Worm (Caenorhabditis elegans): Measurements from ENCODE around the gene Y39A1A.24.

Gene Y39A1A.24

ce11 chrIII:10612333-10612732, at the start of gene Y39A1A.24:
Gene Y39A1A.24, plus strand, starts transcription at chrIII:10612633.
- TF ChIP-seq ceh-2 (tag; optimal IDR thresholded peaks at IDR 0.05) (no peak), unc-86 (tag; optimal IDR thresholded peaks at IDR 0.05) (no peak), ceh-24 (tag; optimal IDR thresholded peaks at IDR 0.05) (no peak), mec-3 (tag; optimal IDR thresholded peaks at IDR 0.05; ENCODE audit: borderline replicate concordance) (no peak)

- TF ChIP-seq elt-2 (tag; optimal IDR thresholded peaks at IDR 0.05): peak; percentile 19
- TF ChIP-seq nfya-1 (tag; optimal IDR thresholded peaks at IDR 0.05): no peak
These were observed 46.5 kb upstream of the Y39A1A.24 start, which contains the start of gene acdh-11 for ce11 chrIII:10565926-10566325. Gene acdh-11, plus strand, starts transcription at chrIII:10566258.

ce11 chrIII:10569246-10569645, 43.2 kb upstream of the Y39A1A.24 start:
- TF ChIP-seq ceh-34 (tag; optimal IDR thresholded peaks at IDR 0.05) (no peak), ceh-19 (GFP tag; optimal IDR thresholded peaks at IDR 0.05) (no peak), nhr-232 (tag; optimal IDR thresholded peaks at IDR 0.05) (no peak), nfya-1 (tag; optimal IDR thresholded peaks at IDR 0.05) (peak; percentile 75), dve-1 (tag; optimal IDR thresholded peaks at IDR 0.05) (no peak), ceh-30 (tag; optimal IDR thresholded peaks at IDR 0.05) (no peak)

ce11 chrIII:10575320-10575719, 37.1 kb upstream of the Y39A1A.24 start, which contains the start of gene Y45F3A.4:
Gene Y45F3A.4, minus strand, starts transcription at chrIII:10575420.
- TF ChIP-seq ttx-3 (tag; optimal IDR thresholded peaks at IDR 0.05): no peak
- no peak for TF ChIP-seq ceh-30 (tag; optimal IDR thresholded peaks at IDR 0.05)
- TF ChIP-seq ceh-48 (tag; optimal IDR thresholded peaks at IDR 0.05): no peak
- TF ChIP-seq gmeb-2 (tag; optimal IDR thresholded peaks at IDR 0.05): no peak
- TF ChIP-seq pros-1 (tag; optimal IDR thresholded peaks at IDR 0.05): no peak
- no peak for TF ChIP-seq ceh-14 (tag; optimal IDR thresholded peaks at IDR 0.05)
- TF ChIP-seq pax-1 (tag; optimal IDR thresholded peaks at IDR 0.05): no peak
- no peak for TF ChIP-seq pqm-1 (tag; optimal IDR thresholded peaks at IDR 0.05)
- no peak for TF ChIP-seq tbx-7 (tag; optimal IDR thresholded peaks at IDR 0.05)
- TF ChIP-seq ceh-34 (tag; optimal IDR thresholded peaks at IDR 0.05): no peak
- no peak for TF ChIP-seq ceh-6 (GFP tag; optimal IDR thresholded peaks at IDR 0.05)

ce11 chrIII:10577782-10578181, 34.7 kb upstream of the Y39A1A.24 start:
- TF ChIP-seq lin-11 (tag; optimal IDR thresholded peaks at IDR 0.05): no peak
- no peak for TF ChIP-seq ceh-14 (tag; optimal IDR thresholded peaks at IDR 0.05)
- no peak for TF ChIP-seq elt-4 (tag; optimal IDR thresholded peaks at IDR 0.05)
- peak; percentile 13 for TF ChIP-seq unc-42 (tag; optimal IDR thresholded peaks at IDR 0.05)
- TF ChIP-seq dve-1 (tag; optimal IDR thresholded peaks at IDR 0.05): no peak
- TF ChIP-seq Y22D7AL.16 (tag; optimal IDR thresholded peaks at IDR 0.05): no peak
- no peak for TF ChIP-seq unc-3 (GFP tag; conservative IDR thresholded peaks at IDR 0.05)
- TF ChIP-seq unc-3 (tag; optimal IDR thresholded peaks at IDR 0.05): no peak
- TF ChIP-seq ceh-30 (tag; optimal IDR thresholded peaks at IDR 0.05): no peak
- no peak for TF ChIP-seq ceh-48 (tag; optimal IDR thresholded peaks at IDR 0.05)

ce11 chrIII:10578873-10579272, 33.6 kb upstream of the Y39A1A.24 start:
- TF ChIP-seq ets-4 (tag; optimal IDR thresholded peaks at IDR 0.05): no peak
- TF ChIP-seq zip-5 (tag; optimal IDR thresholded peaks at IDR 0.05): no peak
- TF ChIP-seq odd-2 (tag; optimal IDR thresholded peaks at IDR 0.05): no peak
- TF ChIP-seq che-1 (tag; optimal IDR thresholded peaks at IDR 0.05): no peak
- TF ChIP-seq ceh-34 (tag; optimal IDR thresholded peaks at IDR 0.05): no peak
- TF ChIP-seq unc-42 (tag; optimal IDR thresholded peaks at IDR 0.05): peak; percentile 20

- no peak for TF ChIP-seq pag-3 (tag; optimal IDR thresholded peaks at IDR 0.05; ENCODE audit: borderline replicate concordance)
- TF ChIP-seq unc-42 (tag; optimal IDR thresholded peaks at IDR 0.05): peak; percentile 13
- TF ChIP-seq fax-1 (tag; optimal IDR thresholded peaks at IDR 0.05): no peak
- no peak for TF ChIP-seq pros-1 (tag; optimal IDR thresholded peaks at IDR 0.05)
- TF ChIP-seq fkh-10 (GFP tag; optimal IDR thresholded peaks at IDR 0.05): no peak
- TF ChIP-seq hlh-15 (tag; optimal IDR thresholded peaks at IDR 0.05): no peak
These were observed 32.2 kb upstream of the Y39A1A.24 start for ce11 chrIII:10580206-10580605.

Data from whole organism, late embryonic.